Worm (Caenorhabditis elegans): ENCODE data around the gene vhp-1.

ce11 chrII:5341573-5341972 lies 18.5 kb downstream of the vhp-1 start:
- no peak for TF ChIP-seq unc-39 (tag; optimal IDR thresholded peaks at IDR 0.05)
- no peak for TF ChIP-seq sptf-1 (tag; optimal IDR thresholded peaks at IDR 0.05)
- no peak for TF ChIP-seq ceh-39 (tag; optimal IDR thresholded peaks at IDR 0.05)

All from whole organism, mixed stage, embryonic.